Worm (Caenorhabditis elegans) whole organism, midembryonic: ENCODE measurements around the gene nlp-71.

ENCODE experiments used
- flt-1 ChIP-seq: fragments of 200-800 bp; sonication (Bioruptor generic); IDR thresholded peaks from 2 replicates; pipeline ENCODE4 v1.3.6; 2022; ENCODE audit warnings: missing genetic modification characterization, missing compliant biosample characterization
- med-1 ChIP-seq: sonication (generic microtip); optimal IDR thresholded peaks from 2 replicates; lab custom pipeline; 2017; ENCODE audit warnings: missing genetic modification characterization, mild to moderate bottlenecking, missing compliant biosample characterization, antibody characterized with exemption, missing genetic modification reagents; ENCODE audit not compliant: insufficient read depth
- ref-1 ChIP-seq: fragments of 200-800 bp; sonication (Bioruptor generic); conservative IDR thresholded peaks from 2 replicates; pipeline ENCODE4 v1.3.6; 2022; ENCODE audit warnings: missing genetic modification reagents, missing genetic modification characterization, missing compliant biosample characterization
- ztf-29 ChIP-seq: fragments of 200-800 bp; sonication (Bioruptor generic); IDR thresholded peaks from 2 replicates; pipeline ENCODE4 v1.3.6; 2022; ENCODE audit warnings: missing genetic modification reagents, missing genetic modification characterization, missing compliant biosample characterization

- TF ChIP-seq flt-1 (GFP tag; lab: Robert Waterston, UW) (no peak), ref-1 (no peak), med-1 (GFP tag; lab: Kevin White, UChicago) (no peak), ztf-29 (no peak)
Measured at ce11 chrIV:6366032-6366431, 47.4 kb downstream of the nlp-71 start.
